Worm (Caenorhabditis elegans) whole organism, L3 larva: ENCODE data around the gene Y49A10A.2.

Experiments used
- R02D3.7 ChIP-seq: fragments of 150-350 bp; optimal IDR thresholded peaks from 2 replicates; lab custom pipeline; 2014; ENCODE audit warnings: missing biosample characterization, missing genetic modification characterization
- aly-2 ChIP-seq: fragments of 150-350 bp; optimal IDR thresholded peaks from 2 replicates; lab custom pipeline; 2014; ENCODE audit warnings: missing biosample characterization, missing genetic modification characterization
- ama-1 ChIP-seq: fragments of 150-350 bp; optimal IDR thresholded peaks from 2 replicates; lab custom pipeline; 2018
- ceh-82 ChIP-seq: fragments of 150-350 bp; optimal IDR thresholded peaks from 2 replicates; lab custom pipeline; 2014; ENCODE audit warnings: missing biosample characterization, missing genetic modification characterization
- ceh-9 ChIP-seq: sonication (generic microtip); optimal IDR thresholded peaks from 2 replicates; lab custom pipeline; 2018; ENCODE audit warnings: missing biosample characterization, missing genetic modification characterization
- daf-12 ChIP-seq: fragments of 150-350 bp; optimal IDR thresholded peaks from 2 replicates; lab custom pipeline; 2014; ENCODE audit warnings: missing biosample characterization, missing genetic modification reagents, missing genetic modification characterization
- egl-27 ChIP-seq: sonication (generic microtip); optimal IDR thresholded peaks from 4 replicates; lab custom pipeline; 2017; ENCODE audit warnings: missing biosample characterization, missing genetic modification reagents, missing genetic modification characterization
- egl-5 ChIP-seq: fragments of 150-350 bp; optimal IDR thresholded peaks from 2 replicates; lab custom pipeline; 2017; ENCODE audit warnings: missing biosample characterization, missing genetic modification reagents, missing genetic modification characterization, inconsistent platforms
- elt-1 ChIP-seq: fragments of 150-350 bp; optimal IDR thresholded peaks from 2 replicates; lab custom pipeline; 2014; ENCODE audit warnings: missing biosample characterization, missing genetic modification characterization
- elt-2 ChIP-seq: sonication (generic microtip); optimal IDR thresholded peaks from 2 replicates; lab custom pipeline; 2016; ENCODE audit warnings: missing genetic modification reagents, mild to moderate bottlenecking, missing genetic modification characterization, missing compliant biosample characterization
- elt-3 ChIP-seq, 3 experiments: fragments of 150-350 bp in 1 of 3; sonication (generic microtip) in 2 of 3; optimal IDR thresholded peaks; 2 replicates in 2 of 3; 4 replicates in 1 of 3; lab custom pipeline; 2014 to 2017; ENCODE audit warnings: missing biosample characterization in 3 of 3, missing genetic modification characterization in 3 of 3
- fkh-10 ChIP-seq: sonication (generic microtip); optimal IDR thresholded peaks from 2 replicates; lab custom pipeline; 2017; ENCODE audit warnings: missing biosample characterization, missing genetic modification reagents, missing genetic modification characterization
- fkh-2 ChIP-seq: fragments of 150-350 bp; optimal IDR thresholded peaks from 2 replicates; lab custom pipeline; 2014; ENCODE audit warnings: missing biosample characterization, missing genetic modification reagents, missing genetic modification characterization
- hmg-11 ChIP-seq: sonication (generic microtip); optimal IDR thresholded peaks from 2 replicates; lab custom pipeline; 2016; ENCODE audit warnings: missing genetic modification characterization, missing compliant biosample characterization
- jun-1 ChIP-seq: fragments of 150-350 bp; optimal IDR thresholded peaks from 2 replicates; lab custom pipeline; 2014; ENCODE audit warnings: missing biosample characterization, missing genetic modification reagents, missing genetic modification characterization
- lin-15B ChIP-seq: fragments of 150-350 bp; optimal IDR thresholded peaks from 2 replicates; lab custom pipeline; 2014; ENCODE audit warnings: missing biosample characterization, missing genetic modification characterization
- mml-1 ChIP-seq: fragments of 150-350 bp; sonication (generic microtip); optimal IDR thresholded peaks from 3 replicates; lab custom pipeline; 2014; ENCODE audit warnings: missing biosample characterization, missing genetic modification characterization
- nfya-1 ChIP-seq: sonication (generic microtip); optimal IDR thresholded peaks from 2 replicates; lab custom pipeline; 2017; ENCODE audit warnings: missing genetic modification characterization, mild to moderate bottlenecking, missing compliant biosample characterization, antibody characterized with exemption, moderate library complexity; ENCODE audit not compliant: insufficient read depth
- nhr-23 ChIP-seq: fragments of 150-350 bp; optimal IDR thresholded peaks from 2 replicates; lab custom pipeline; 2014; ENCODE audit warnings: missing biosample characterization, missing genetic modification reagents, missing genetic modification characterization
- nhr-25 ChIP-seq: sonication (generic microtip); optimal IDR thresholded peaks from 2 replicates; lab custom pipeline; 2017; ENCODE audit warnings: missing biosample characterization, missing genetic modification characterization
- nhr-43 ChIP-seq: sonication (generic microtip); optimal IDR thresholded peaks from 2 replicates; lab custom pipeline; 2016; ENCODE audit warnings: mild to moderate bottlenecking, missing genetic modification characterization, missing compliant biosample characterization; ENCODE audit not compliant: poor library complexity, severe bottlenecking
- nhr-76 ChIP-seq: fragments of 150-350 bp; sonication (generic microtip); optimal IDR thresholded peaks from 5 replicates; lab custom pipeline; 2014; ENCODE audit warnings: missing biosample characterization, missing genetic modification characterization
- nhr-77 ChIP-seq: fragments of 150-350 bp; optimal IDR thresholded peaks from 2 replicates; lab custom pipeline; 2014; ENCODE audit warnings: missing biosample characterization, missing genetic modification characterization
- pha-4 ChIP-seq: fragments of 150-350 bp; optimal IDR thresholded peaks from 2 replicates; lab custom pipeline; 2014; ENCODE audit warnings: missing biosample characterization, missing genetic modification reagents, missing genetic modification characterization
- pqm-1 ChIP-seq: fragments of 150-350 bp; optimal IDR thresholded peaks from 2 replicates; lab custom pipeline; 2017; ENCODE audit warnings: missing biosample characterization, missing genetic modification characterization, inconsistent platforms
- sea-2 ChIP-seq: fragments of 150-350 bp; sonication (generic microtip); optimal IDR thresholded peaks from 4 replicates; lab custom pipeline; 2014; ENCODE audit warnings: missing biosample characterization, missing genetic modification reagents, missing genetic modification characterization
- snpc-4 ChIP-seq: fragments of 150-350 bp; optimal IDR thresholded peaks from 2 replicates; lab custom pipeline; 2014; ENCODE audit warnings: missing biosample characterization, missing genetic modification characterization
- unc-62 ChIP-seq: fragments of 150-350 bp; sonication (generic microtip); optimal IDR thresholded peaks from 4 replicates; lab custom pipeline; 2014; ENCODE audit warnings: missing biosample characterization, missing genetic modification reagents, missing genetic modification characterization
- ztf-4 ChIP-seq: fragments of 150-350 bp; optimal IDR thresholded peaks from 2 replicates; lab custom pipeline; 2014; ENCODE audit warnings: missing biosample characterization, missing genetic modification characterization

Gene Y49A10A.2

DNA sequence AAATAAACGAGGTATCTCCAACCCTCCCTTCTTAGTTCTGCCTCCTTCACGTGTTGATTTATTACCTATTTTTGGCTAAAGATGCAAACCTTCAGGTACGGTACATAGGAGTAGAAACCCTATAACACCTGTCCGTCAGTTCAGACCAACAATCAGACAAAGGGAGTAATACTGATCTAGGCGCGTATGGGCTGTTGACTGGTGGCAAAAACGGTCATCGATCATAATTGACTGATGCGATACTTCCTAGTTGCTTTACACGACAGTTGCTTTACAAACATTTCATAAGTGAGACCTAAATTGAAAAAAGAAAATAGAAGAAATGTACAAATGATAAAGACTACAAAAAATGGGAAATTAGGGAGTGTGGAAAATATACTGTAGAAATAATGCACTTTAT, 22.3 kb downstream of the Y49A10A.2 start:
- TF ChIP-seq hmg-11 (no peak), mml-1 (tag; lab: Kevin White, UChicago) (no peak), nhr-23 (tag; lab: Kevin White, UChicago) (peak; percentile 33), nhr-76 (no peak), ceh-9 (tag; lab: Kevin White, UChicago) (no peak), egl-27 (tag; lab: Kevin White, UChicago) (no peak)

DNA sequence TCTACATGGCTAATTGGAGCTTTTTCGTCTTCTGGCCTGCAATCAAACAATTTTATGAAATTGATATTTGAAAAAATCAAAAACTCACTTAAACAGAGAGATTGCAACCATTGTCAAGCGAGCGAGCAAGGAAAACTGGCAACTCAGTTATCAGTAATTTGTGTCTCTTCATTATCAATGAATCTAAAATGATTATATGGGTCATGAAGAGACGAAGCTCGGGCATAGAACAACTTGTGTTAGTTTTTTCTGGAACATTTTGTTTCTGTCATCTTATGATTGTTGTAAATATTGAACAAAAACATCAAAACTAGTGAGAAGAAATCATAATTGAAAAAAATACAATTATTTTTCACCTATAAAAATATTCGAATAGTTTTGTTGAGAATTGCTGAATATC, 31.5 kb downstream of the Y49A10A.2 start, which contains the start of gene R07E3.1:
Gene R07E3.1, minus strand, starts transcription at position 176 of the 400 bp plus-strand sequence.
- TF ChIP-seq nhr-76 (no peak), pqm-1 (tag; lab: Kevin White, UChicago) (peak; percentile 79), pha-4 (tag; lab: Kevin White, UChicago) (peak; percentile 59), nhr-23 (tag; lab: Kevin White, UChicago) (no peak), elt-2 (tag; lab: Kevin White, UChicago) (peak; percentile 87)

DNA sequence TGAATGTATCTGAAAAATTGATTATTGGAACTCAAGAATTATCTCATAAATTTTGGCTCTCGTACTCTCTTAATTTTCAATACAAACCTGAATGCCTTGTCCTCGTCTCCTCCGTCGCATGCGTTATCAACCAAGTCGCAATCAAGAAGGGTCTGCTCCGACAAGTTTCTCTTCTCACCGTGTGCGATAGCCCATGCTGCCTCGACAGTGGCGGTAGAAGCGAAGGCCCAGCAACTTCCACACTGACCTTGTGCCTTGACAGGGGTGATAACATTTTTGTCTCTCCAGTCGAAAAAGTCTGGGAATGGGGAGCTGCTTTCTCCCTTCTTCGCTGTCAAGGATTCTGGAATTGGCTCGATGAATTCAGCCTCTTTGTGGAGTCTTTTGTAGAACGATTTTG, 32.4 kb downstream of the Y49A10A.2 start:
- no peak for TF ChIP-seq R02D3.7 (tag; lab: Kevin White, UChicago)
- peak; percentile 64 for TF ChIP-seq elt-2 (tag; lab: Kevin White, UChicago)
- TF ChIP-seq egl-27 (tag; lab: Kevin White, UChicago): no peak
- no peak for TF ChIP-seq mml-1 (tag; lab: Kevin White, UChicago)
- TF ChIP-seq elt-1 (tag; lab: Kevin White, UChicago): no peak
- TF ChIP-seq egl-5 (tag; lab: Kevin White, UChicago): no peak
- TF ChIP-seq pha-4 (tag; lab: Kevin White, UChicago): no peak
- TF ChIP-seq pqm-1 (tag; lab: Kevin White, UChicago): peak; percentile 55
- no peak for TF ChIP-seq aly-2
- TF ChIP-seq nhr-25 (tag; lab: Kevin White, UChicago): no peak
- no peak for TF ChIP-seq nhr-77
- TF ChIP-seq snpc-4 (tag; lab: Kevin White, UChicago): no peak

DNA sequence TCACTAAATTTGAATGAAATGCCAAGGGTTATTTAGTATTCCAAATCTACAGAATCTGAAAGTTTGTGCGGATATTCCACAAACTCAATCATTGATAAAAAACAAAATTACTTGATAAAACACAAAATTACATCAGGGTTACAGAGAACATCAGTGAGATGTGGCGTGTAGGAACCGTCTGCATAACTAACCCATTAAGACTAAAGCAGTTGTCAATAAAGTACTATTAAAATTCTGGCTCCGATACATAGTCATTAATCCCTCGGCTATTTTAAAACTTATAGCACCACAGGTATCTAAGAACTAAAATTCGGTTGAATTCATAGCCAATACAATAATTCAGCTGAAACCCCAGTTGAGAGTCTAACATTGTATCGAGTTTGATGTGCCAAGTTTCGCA, 33.7 kb downstream of the Y49A10A.2 start:
- TF ChIP-seq jun-1 (tag; lab: Kevin White, UChicago) (no peak), elt-2 (tag; lab: Kevin White, UChicago) (peak; percentile 42)

DNA sequence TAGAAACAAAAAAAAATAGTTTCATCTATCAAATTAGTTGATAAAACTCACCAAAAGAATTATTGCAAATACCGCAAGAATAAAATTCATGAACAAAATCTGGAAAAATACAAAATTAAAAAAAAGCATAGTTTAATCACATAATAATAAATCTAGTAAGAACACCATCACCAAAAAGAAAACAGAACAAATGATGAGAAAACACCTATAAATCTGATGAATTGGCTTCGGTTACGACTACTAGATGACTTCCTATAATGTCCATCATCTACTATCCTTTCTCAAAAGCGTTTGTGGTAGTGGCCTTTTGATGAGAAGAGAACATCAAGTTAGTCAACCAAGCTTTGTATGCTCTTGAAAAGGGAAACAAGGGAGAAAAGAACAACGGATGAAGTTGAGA, 34.4 kb downstream of the Y49A10A.2 start, which contains the start of gene cut-5:
Gene cut-5, minus strand, starts transcription at position 101 of the 400 bp plus-strand sequence.
- TF ChIP-seq nhr-23 (tag; lab: Kevin White, UChicago) (no peak), snpc-4 (tag; lab: Kevin White, UChicago) (no peak), nhr-77 (no peak), ztf-4 (tag; lab: Kevin White, UChicago) (no peak), nfya-1 (tag; lab: Kevin White, UChicago) (no peak), fkh-2 (no peak), ceh-82 (tag; lab: Kevin White, UChicago) (no peak), lin-15B (tag; lab: Kevin White, UChicago) (no peak), nhr-43 (tag; lab: Kevin White, UChicago) (no peak), fkh-10 (no peak), pha-4 (tag; lab: Kevin White, UChicago) (no peak), elt-3 (tag; optimal IDR thresholded peaks at IDR 0.05; lab: Kevin White, UChicago) (no peak), ama-1 (lab: Kevin White, UChicago) (no peak), unc-62 (GFP tag; lab: Kevin White, UChicago) (no peak)
- TF ChIP-seq, all 47 proteins: peak for 0

DNA sequence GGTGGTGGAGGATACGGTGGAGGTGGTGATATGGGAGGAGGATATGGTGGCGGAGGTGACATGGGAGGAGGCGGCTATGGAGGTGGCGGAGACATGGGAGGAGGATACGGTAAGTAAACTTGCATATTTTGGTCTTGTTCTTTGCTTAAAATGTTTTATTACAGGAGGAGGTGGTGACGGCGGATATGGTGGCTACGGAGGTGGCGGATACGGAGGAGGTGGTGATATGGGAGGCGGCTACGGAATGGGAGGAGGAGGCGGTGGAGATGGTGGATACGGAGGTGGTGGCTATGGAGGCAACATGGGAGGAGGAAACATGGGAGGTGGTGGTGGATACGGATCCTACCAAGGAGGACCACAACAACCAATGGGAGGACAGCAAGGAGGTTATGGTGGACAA, 35.9 kb downstream of the Y49A10A.2 start:
- no peak for TF ChIP-seq sea-2
- TF ChIP-seq ztf-4 (tag; lab: Kevin White, UChicago): no peak
- no peak for TF ChIP-seq R02D3.7 (tag; lab: Kevin White, UChicago)
- TF ChIP-seq nhr-25 (tag; lab: Kevin White, UChicago): no peak
- TF ChIP-seq daf-12 (tag; lab: Kevin White, UChicago): no peak
- TF ChIP-seq aly-2: no peak
- no peak for TF ChIP-seq hmg-11
